Fruit fly (Drosophila melanogaster): ENCODE results near the gene Atg16.

DNA sequence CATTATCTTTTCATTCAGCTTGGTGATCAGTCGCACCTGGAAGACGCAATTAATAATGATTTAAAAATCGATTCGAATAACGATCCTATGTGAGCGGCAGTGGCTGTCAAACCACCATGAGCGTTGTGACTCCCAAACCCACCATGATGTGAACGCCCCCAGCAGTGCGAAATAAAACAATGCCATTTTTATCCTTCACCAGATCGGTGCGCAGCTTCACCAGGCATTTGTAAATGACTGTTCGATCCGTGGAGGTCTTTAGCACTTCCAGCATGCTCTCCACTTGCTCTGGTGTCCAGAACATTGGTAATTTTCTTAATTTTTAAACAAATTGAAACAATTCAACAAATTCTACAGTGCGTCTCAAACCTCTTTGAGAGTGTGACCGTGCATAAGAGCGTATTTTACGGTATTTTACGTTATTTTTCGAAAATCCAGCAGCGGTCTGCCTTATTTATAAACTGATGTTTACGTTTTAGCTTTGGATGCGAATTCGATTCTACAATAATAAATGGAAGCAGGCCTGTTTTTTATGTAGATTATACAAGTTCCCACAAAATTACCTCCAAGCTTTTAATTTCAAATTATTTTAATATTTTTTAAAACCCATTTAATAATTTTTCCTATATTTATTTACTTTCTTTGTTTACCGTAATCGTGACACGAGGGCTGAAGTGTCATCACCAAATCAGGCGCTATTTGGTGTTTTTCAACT, 35.8 kb downstream of the Atg16 start, which contains the start of the genes Rnb and Drice:
- TF ChIP-seq eg (GFP tag; IDR thresholded peaks at IDR 0.05): 0 out of 3 replicates have a peak, but pooled peaks have one; percentile 18
- TF ChIP-seq CG6854 (GFP tag; optimal IDR thresholded peaks at IDR 0.05): no peak
- no peak for TF ChIP-seq dac (GFP tag; optimal IDR thresholded peaks at IDR 0.05)
- no peak for TF ChIP-seq Sox102F (GFP tag; optimal IDR thresholded peaks at IDR 0.05)
- no peak for TF ChIP-seq fd85E (GFP tag; optimal IDR thresholded peaks at IDR 0.05)
- TF ChIP-seq acj6 (GFP tag; optimal IDR thresholded peaks at IDR 0.05): peak; percentile 30
- no peak for TF ChIP-seq net (GFP tag; optimal IDR thresholded peaks at IDR 0.05)
- TF ChIP-seq CG6163 (GFP tag; IDR thresholded peaks at IDR 0.05): peak; percentile 50; the same call in 2 of the 3 replicates
- no peak for TF ChIP-seq fd59A (GFP tag; optimal IDR thresholded peaks at IDR 0.05)
- TF ChIP-seq CG10631 (GFP tag; optimal IDR thresholded peaks at IDR 0.05): no peak
- no peak for TF ChIP-seq CG8319 (GFP tag; optimal IDR thresholded peaks at IDR 0.05)
